Fruit fly (Drosophila melanogaster) whole organism, prepupa: Measurements from ENCODE around the gene CG42564.
A peak's percentile ranks its signal among the peaks of the same experiment; 100 is the strongest.

Experiments used
- Blimp-1 ChIP-seq: fragments of 200-800 bp; sonication (Bioruptor generic); optimal IDR thresholded peaks from 3 replicates; lab custom pipeline; 2017; ENCODE audit warnings: missing biosample characterization, missing genetic modification characterization, mild to moderate bottlenecking, moderate library complexity, missing genetic modification reagents
- CG10631 ChIP-seq: fragments of 200-800 bp; sonication (Bioruptor generic); optimal IDR thresholded peaks from 2 replicates; lab custom pipeline; 2016; ENCODE audit warnings: missing biosample characterization, missing genetic modification characterization
- CG10669 ChIP-seq: fragments of 200-800 bp; sonication (Bioruptor generic); optimal IDR thresholded peaks from 3 replicates; lab custom pipeline; 2018; ENCODE audit warnings: missing biosample characterization, mild to moderate bottlenecking, missing genetic modification characterization, moderate library complexity
- CG11762 ChIP-seq: fragments of 200-800 bp; sonication (Bioruptor generic); optimal IDR thresholded peaks from 3 replicates; lab custom pipeline; 2016; ENCODE audit warnings: missing biosample characterization, missing genetic modification characterization; ENCODE audit not compliant: insufficient read depth
- CG11902 ChIP-seq: fragments of 200-800 bp; sonication (Bioruptor generic); optimal IDR thresholded peaks from 3 replicates; lab custom pipeline; 2016; ENCODE audit warnings: missing biosample characterization, missing genetic modification characterization
- CG15336 ChIP-seq: fragments of 200-800 bp; sonication (Bioruptor generic); IDR thresholded peaks from 2 replicates; pipeline ENCODE4 v1.3.6; 2022; ENCODE audit warnings: missing biosample characterization, missing genetic modification characterization
- CG1621 ChIP-seq: fragments of 200-800 bp; sonication (Bioruptor generic); optimal IDR thresholded peaks from 3 replicates; lab custom pipeline; 2018; ENCODE audit warnings: missing biosample characterization, mild to moderate bottlenecking, missing genetic modification characterization
- CG16779 ChIP-seq: fragments of 200-800 bp; sonication (Bioruptor generic); optimal IDR thresholded peaks from 3 replicates; lab custom pipeline; 2017; ENCODE audit warnings: missing biosample characterization, mild to moderate bottlenecking, missing genetic modification characterization
- CG3032 ChIP-seq: fragments of 200-800 bp; optimal IDR thresholded peaks from 2 replicates; lab custom pipeline; 2019; ENCODE audit warnings: missing biosample characterization, mild to moderate bottlenecking, missing genetic modification characterization, moderate library complexity
- CG31627 ChIP-seq: fragments of 200-800 bp; sonication (Bioruptor generic); optimal IDR thresholded peaks from 3 replicates; lab custom pipeline; 2016; ENCODE audit warnings: missing biosample characterization, missing genetic modification characterization
- CG32006 ChIP-seq: fragments of 200-800 bp; sonication (Bioruptor generic); optimal IDR thresholded peaks from 3 replicates; lab custom pipeline; 2017; ENCODE audit warnings: missing biosample characterization, mild to moderate bottlenecking, missing genetic modification characterization
- CG34406 ChIP-seq: fragments of 200-800 bp; sonication (Bioruptor generic); optimal IDR thresholded peaks from 3 replicates; lab custom pipeline; 2016; ENCODE audit warnings: missing biosample characterization, missing genetic modification characterization
- CG3919 ChIP-seq: fragments of 200-800 bp; sonication (Bioruptor generic); optimal IDR thresholded peaks from 3 replicates; lab custom pipeline; 2016; ENCODE audit warnings: missing biosample characterization, missing genetic modification characterization
- CG4318 ChIP-seq: fragments of 200-800 bp; sonication (Bioruptor generic); optimal IDR thresholded peaks from 3 replicates; lab custom pipeline; 2017; ENCODE audit warnings: missing biosample characterization, mild to moderate bottlenecking, missing genetic modification characterization
- CG6163 ChIP-seq: fragments of 200-800 bp; sonication (Bioruptor generic); IDR thresholded peaks from 3 replicates; pipeline ENCODE4 v1.3.6; 2022; ENCODE audit warnings: missing biosample characterization, missing genetic modification characterization
- CG6276 ChIP-seq: fragments of 200-800 bp; sonication (Bioruptor generic); optimal IDR thresholded peaks from 2 replicates; lab custom pipeline; 2017; ENCODE audit warnings: missing biosample characterization, mild to moderate bottlenecking, missing genetic modification characterization
- CG6792 ChIP-seq: fragments of 200-800 bp; sonication (Bioruptor generic); optimal IDR thresholded peaks from 3 replicates; lab custom pipeline; 2016; ENCODE audit warnings: missing biosample characterization, missing genetic modification characterization
- CG6808 ChIP-seq: fragments of 200-800 bp; sonication (Bioruptor generic); optimal IDR thresholded peaks from 3 replicates; lab custom pipeline; 2017; ENCODE audit warnings: missing biosample characterization, missing genetic modification characterization, mild to moderate bottlenecking, moderate library complexity, missing genetic modification reagents
- CG7368 ChIP-seq: fragments of 200-800 bp; sonication (Bioruptor generic); optimal IDR thresholded peaks from 3 replicates; lab custom pipeline; 2016; ENCODE audit warnings: missing biosample characterization, missing genetic modification characterization
- CG8319 ChIP-seq: fragments of 200-800 bp; sonication (Bioruptor generic); optimal IDR thresholded peaks from 3 replicates; lab custom pipeline; 2016; ENCODE audit warnings: missing biosample characterization, missing genetic modification characterization
- Eip75B ChIP-seq: fragments of 200-800 bp; sonication (Bioruptor generic); optimal IDR thresholded peaks from 3 replicates; lab custom pipeline; 2016; ENCODE audit warnings: missing biosample characterization, missing genetic modification characterization
- Ets21C ChIP-seq: fragments of 200-800 bp; sonication (Bioruptor generic); optimal IDR thresholded peaks from 3 replicates; lab custom pipeline; 2016; ENCODE audit warnings: missing biosample characterization, missing genetic modification characterization
- Ets96B ChIP-seq: fragments of 200-800 bp; optimal IDR thresholded peaks from 2 replicates; lab custom pipeline; 2019; ENCODE audit warnings: missing biosample characterization, mild to moderate bottlenecking, missing genetic modification characterization, moderate library complexity
- Gug ChIP-seq: fragments of 200-800 bp; sonication (Bioruptor generic); IDR thresholded peaks from 2 replicates; pipeline ENCODE4 v1.3.6; 2022; ENCODE audit warnings: missing biosample characterization, missing genetic modification characterization
- Hr38 ChIP-seq: sonication (Bioruptor generic); optimal IDR thresholded peaks from 2 replicates; lab custom pipeline; 2016; ENCODE audit warnings: missing biosample characterization, missing genetic modification characterization
- Hr4 ChIP-seq: fragments of 200-800 bp; sonication (Bioruptor generic); optimal IDR thresholded peaks from 3 replicates; lab custom pipeline; 2016; ENCODE audit warnings: missing biosample characterization, missing genetic modification characterization
- Lpt ChIP-seq: fragments of 200-800 bp; sonication (Bioruptor generic); optimal IDR thresholded peaks from 3 replicates; lab custom pipeline; 2016; ENCODE audit warnings: missing biosample characterization, missing genetic modification characterization
- Met ChIP-seq: fragments of 200-800 bp; sonication (Bioruptor generic); optimal IDR thresholded peaks from 3 replicates; lab custom pipeline; 2016; ENCODE audit warnings: missing biosample characterization, missing genetic modification characterization
- OdsH ChIP-seq: fragments of 200-800 bp; sonication (Bioruptor generic); optimal IDR thresholded peaks from 3 replicates; lab custom pipeline; 2016; ENCODE audit warnings: missing biosample characterization, missing genetic modification characterization
- Smox ChIP-seq: fragments of 200-800 bp; sonication (Bioruptor generic); optimal IDR thresholded peaks from 3 replicates; lab custom pipeline; 2016; ENCODE audit warnings: missing biosample characterization, missing genetic modification characterization
- Sox102F ChIP-seq: fragments of 200-800 bp; sonication (Bioruptor generic); optimal IDR thresholded peaks from 2 replicates; lab custom pipeline; 2016; ENCODE audit warnings: missing biosample characterization, mild to moderate bottlenecking, missing genetic modification characterization
- Sox14 ChIP-seq: fragments of 200-800 bp; sonication (Bioruptor generic); optimal IDR thresholded peaks from 3 replicates; lab custom pipeline; 2016; ENCODE audit warnings: missing biosample characterization, missing genetic modification characterization
- achi ChIP-seq: fragments of 200-800 bp; sonication (Bioruptor generic); optimal IDR thresholded peaks from 3 replicates; lab custom pipeline; 2016; ENCODE audit warnings: missing biosample characterization, missing genetic modification characterization
- acj6 ChIP-seq: fragments of 200-800 bp; sonication (Bioruptor generic); optimal IDR thresholded peaks from 3 replicates; lab custom pipeline; 2016; ENCODE audit warnings: missing biosample characterization, missing genetic modification characterization
- cyc ChIP-seq: fragments of 200-800 bp; sonication (Bioruptor generic); optimal IDR thresholded peaks from 3 replicates; lab custom pipeline; 2016; ENCODE audit warnings: missing biosample characterization, missing genetic modification characterization
- dsx ChIP-seq: fragments of 200-800 bp; optimal IDR thresholded peaks from 3 replicates; lab custom pipeline; 2019; ENCODE audit warnings: missing biosample characterization, mild to moderate bottlenecking, missing genetic modification characterization, moderate library complexity; ENCODE audit not compliant: poor library complexity, severe bottlenecking
- eg ChIP-seq: fragments of 200-800 bp; sonication (Bioruptor generic); IDR thresholded peaks from 3 replicates; pipeline ENCODE4 v1.3.6; 2022; ENCODE audit warnings: missing biosample characterization, missing genetic modification characterization
- esn ChIP-seq: fragments of 200-800 bp; sonication (Bioruptor generic); optimal IDR thresholded peaks from 2 replicates; lab custom pipeline; 2016; ENCODE audit warnings: missing biosample characterization, mild to moderate bottlenecking, missing genetic modification characterization, moderate library complexity
- fd59A ChIP-seq: fragments of 200-800 bp; sonication (Bioruptor generic); optimal IDR thresholded peaks from 2 replicates; lab custom pipeline; 2017; ENCODE audit warnings: missing biosample characterization, mild to moderate bottlenecking, missing genetic modification characterization, missing genetic modification reagents
- fd85E ChIP-seq: fragments of 200-800 bp; sonication (Bioruptor generic); optimal IDR thresholded peaks from 3 replicates; lab custom pipeline; 2016; ENCODE audit warnings: missing biosample characterization, missing genetic modification characterization
- fkh ChIP-seq: fragments of 200-800 bp; sonication (Bioruptor generic); optimal IDR thresholded peaks from 3 replicates; lab custom pipeline; 2017; ENCODE audit warnings: missing biosample characterization, mild to moderate bottlenecking, missing genetic modification characterization, moderate library complexity
- pdm3 ChIP-seq: fragments of 200-800 bp; sonication (Bioruptor generic); optimal IDR thresholded peaks from 3 replicates; lab custom pipeline; 2016; ENCODE audit warnings: missing biosample characterization, missing genetic modification characterization
- svp ChIP-seq: fragments of 200-800 bp; sonication (Bioruptor generic); peaks from one replicate; lab custom pipeline; 2016; ENCODE audit warnings: missing biosample characterization, missing genetic modification characterization
- topi ChIP-seq: fragments of 200-800 bp; sonication (Bioruptor generic); optimal IDR thresholded peaks from 3 replicates; lab custom pipeline; 2016; ENCODE audit warnings: missing biosample characterization, missing genetic modification characterization
- vri ChIP-seq: fragments of 200-800 bp; sonication (Bioruptor generic); optimal IDR thresholded peaks from 3 replicates; lab custom pipeline; 2016; ENCODE audit warnings: missing biosample characterization, mild to moderate bottlenecking, missing genetic modification characterization

The CG42564 gene

DNA sequence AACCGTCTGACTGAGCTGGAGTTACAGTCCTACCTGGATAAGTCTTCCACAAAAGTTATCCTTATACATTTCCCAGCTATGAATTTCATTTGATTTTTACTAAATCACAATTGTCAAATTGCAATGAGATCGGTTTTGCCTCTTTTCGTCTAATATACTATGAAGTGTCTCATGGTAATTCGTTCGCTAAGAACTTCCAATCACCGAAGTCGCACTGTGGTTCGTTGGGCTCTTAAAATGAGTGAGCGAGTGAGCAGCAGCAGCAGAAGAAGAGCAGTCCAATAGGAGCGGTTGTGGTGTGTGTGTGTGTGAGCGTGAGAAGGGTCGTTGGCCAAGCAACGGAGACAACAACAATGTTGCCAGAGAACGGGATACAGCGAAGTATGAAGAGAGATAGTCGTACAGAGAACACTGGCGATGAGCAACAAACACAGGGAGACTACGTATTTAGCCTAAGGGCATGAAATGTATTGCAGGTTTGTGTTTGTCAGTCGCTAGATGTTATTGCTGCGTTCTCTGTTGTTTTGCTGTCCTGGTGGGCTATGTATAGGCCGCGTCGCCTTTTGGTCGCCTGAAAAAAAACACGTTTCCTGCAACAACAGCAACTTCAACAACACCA, 49.8 kb downstream of the CG42564 start (continued):
- TF ChIP-seq acj6 (GFP tag; lab: Kevin White, UChicago) (peak; percentile 98), CG7368 (GFP tag; lab: Kevin White, UChicago) (peak; percentile 97), CG1621 (tag; lab: Kevin White, UChicago) (peak; percentile 97), CG11762 (GFP tag; lab: Kevin White, UChicago) (peak; percentile 96), CG10631 (GFP tag; lab: Kevin White, UChicago) (peak; percentile 98), Hr4 (GFP tag; lab: Kevin White, UChicago) (peak; percentile 94), Ets96B (tag; lab: Kevin White, UChicago) (peak; percentile 96), OdsH (GFP tag; lab: Kevin White, UChicago) (peak; percentile 98), Lpt (GFP tag; lab: Kevin White, UChicago) (peak; percentile 88), CG16779 (tag; lab: Kevin White, UChicago) (peak; percentile 94), Eip75B (GFP tag; lab: Kevin White, UChicago) (peak; percentile 99), cyc (GFP tag; lab: Kevin White, UChicago) (peak; percentile 99), CG34406 (peak; percentile 97), CG6792 (GFP tag; lab: Kevin White, UChicago) (peak; percentile 98)

DNA sequence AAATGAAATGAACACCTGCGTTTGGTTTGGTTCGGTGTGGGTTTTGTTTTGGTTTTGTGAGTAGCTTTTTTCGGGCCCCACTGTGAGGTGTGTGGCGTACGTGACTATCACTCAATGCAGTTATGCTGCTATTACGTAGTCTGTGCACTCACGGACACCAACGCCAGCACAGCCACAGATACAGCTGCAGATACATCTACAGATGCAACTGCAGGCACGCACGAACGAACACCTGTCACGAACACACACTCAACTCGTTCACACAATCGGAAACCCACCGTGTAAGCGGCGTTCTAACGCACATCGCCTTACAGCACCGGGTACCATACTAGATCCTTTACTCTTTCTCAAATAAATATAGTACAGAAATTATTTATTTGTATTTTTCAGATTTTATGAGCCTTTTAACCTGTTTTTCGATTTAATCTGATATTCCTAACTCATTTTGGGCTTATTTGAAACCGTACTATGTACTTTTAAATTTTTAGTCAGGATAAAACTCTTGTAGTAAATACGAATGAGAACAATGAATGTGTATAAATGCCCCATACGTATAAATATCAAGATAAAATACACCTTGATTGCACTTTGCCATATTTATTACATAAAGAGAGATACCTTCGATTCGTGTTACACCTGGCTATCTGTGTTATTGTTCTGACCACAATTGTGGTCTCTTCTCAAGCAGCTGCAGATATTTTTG, 51.3 kb downstream of the CG42564 start:
- TF ChIP-seq Hr4 (GFP tag; lab: Kevin White, UChicago) (peak; percentile 52), acj6 (GFP tag; lab: Kevin White, UChicago) (peak; percentile 31), topi (GFP tag; lab: Kevin White, UChicago) (peak; percentile 63), fkh (no peak), CG16779 (tag; lab: Kevin White, UChicago) (peak; percentile 37), CG34406 (no peak), svp (peak; percentile 64), vri (GFP tag; lab: Kevin White, UChicago) (peak; percentile 46), esn (GFP tag; lab: Kevin White, UChicago) (peak; percentile 68), Hr38 (GFP tag; lab: Kevin White, UChicago) (no peak), CG4318 (peak; percentile 54), CG7368 (GFP tag; lab: Kevin White, UChicago) (peak; percentile 14), fd85E (GFP tag; lab: Kevin White, UChicago) (no peak), CG10631 (GFP tag; lab: Kevin White, UChicago) (peak; percentile 54), CG6808 (GFP tag; lab: Kevin White, UChicago) (peak; percentile 18), CG32006 (GFP tag; lab: Kevin White, UChicago) (peak; percentile 75), Blimp-1 (GFP tag; lab: Kevin White, UChicago) (no peak), Sox14 (peak; percentile 71), eg (no peak), Ets21C (GFP tag; lab: Kevin White, UChicago) (peak; percentile 40), Smox (peak; percentile 54), CG31627 (GFP tag; lab: Kevin White, UChicago) (peak; percentile 54), achi (GFP tag; lab: Kevin White, UChicago) (peak; percentile 40), Met (GFP tag; lab: Kevin White, UChicago) (peak; percentile 72), CG3032 (tag; lab: Kevin White, UChicago) (peak; percentile 7), Eip75B (GFP tag; lab: Kevin White, UChicago) (peak; percentile 24), OdsH (GFP tag; lab: Kevin White, UChicago) (peak; percentile 51), CG6792 (GFP tag; lab: Kevin White, UChicago) (peak; percentile 38), dsx (GFP tag; lab: Kevin White, UChicago) (no peak), Gug (GFP tag; lab: Robert Waterston, UW) (0 out of 2 replicates have a peak, but pooled peaks have one; percentile 38), CG1621 (tag; lab: Kevin White, UChicago) (no peak), CG3919 (GFP tag; lab: Kevin White, UChicago) (peak; percentile 35), Sox102F (GFP tag; lab: Kevin White, UChicago) (peak; percentile 56), CG8319 (GFP tag; lab: Kevin White, UChicago) (no peak), CG6163 (GFP tag; lab: Robert Waterston, UW) (peak; percentile 55; the same call in 2 of the 3 replicates), CG10669 (GFP tag; lab: Kevin White, UChicago) (peak; percentile 16), CG15336 (0 out of 2 replicates have a peak, but pooled peaks have one; percentile 7), CG6276 (peak; percentile 55), pdm3 (peak; percentile 37), CG11902 (GFP tag; lab: Kevin White, UChicago) (no peak), fd59A (GFP tag; lab: Kevin White, UChicago) (no peak)
